Fruit fly (Drosophila melanogaster): ENCODE measurements around the gene Cpr64Aa.
A peak's percentile ranks its signal among the peaks of the same experiment; 100 is the strongest.

Cpr64Aa gene

DNA sequence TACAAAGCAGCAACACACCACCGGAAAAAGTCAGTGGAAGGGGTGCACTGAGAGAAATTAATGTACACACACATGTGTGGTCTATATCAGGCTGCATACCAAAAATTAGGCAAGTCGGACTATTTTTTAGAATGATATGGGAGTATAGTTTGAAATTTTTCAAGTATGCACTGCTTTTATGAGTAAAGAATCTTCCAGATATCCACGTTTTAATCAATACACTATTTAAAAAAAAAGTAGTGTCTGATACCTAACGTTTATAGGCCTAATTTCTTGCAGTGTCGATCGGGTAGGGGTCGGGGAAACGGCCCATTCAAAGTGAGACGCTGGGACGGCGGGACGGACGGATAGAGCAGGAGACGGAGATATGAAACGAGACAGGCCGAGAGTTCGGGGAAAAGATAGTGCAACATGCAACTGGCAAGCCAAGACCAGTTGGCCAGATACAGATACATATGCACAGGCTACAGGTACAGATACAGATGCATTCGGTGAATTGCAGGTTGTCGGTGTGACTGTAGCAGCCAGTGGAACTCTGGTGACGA lies 21.5 kb upstream of the Cpr64Aa start (continued):
- TF ChIP-seq Oaz (GFP tag; IDR thresholded peaks at IDR 0.05) (no peak; the same call in 1 of the 2 replicates), Dfd (GFP tag; optimal IDR thresholded peaks at IDR 0.05) (no peak), CG15011 (GFP tag; optimal IDR thresholded peaks at IDR 0.05) (peak; percentile 82), salm (tag; optimal IDR thresholded peaks at IDR 0.05) (peak; percentile 91), Dp (GFP tag; optimal IDR thresholded peaks at IDR 0.05) (no peak), Rfx (GFP tag; IDR thresholded peaks at IDR 0.05) (peak; percentile 69), tx (GFP tag; optimal IDR thresholded peaks at IDR 0.05) (peak; percentile 93), Taf1 (GFP tag; IDR thresholded peaks at IDR 0.05) (no peak), Opbp (GFP tag; IDR thresholded peaks at IDR 0.05; ENCODE audit: partially characterized antibody) (no peak), ftz-f1 (GFP tag; optimal IDR thresholded peaks at IDR 0.05) (no peak), Doc3 (GFP tag; IDR thresholded peaks at IDR 0.05; ENCODE audit: partially characterized antibody) (no peak), crc (GFP tag; optimal IDR thresholded peaks at IDR 0.05) (peak; percentile 84), Nf-YC (tag; optimal IDR thresholded peaks at IDR 0.05) (peak; percentile 71), CG14710 (tag; optimal IDR thresholded peaks at IDR 0.05) (peak; percentile 97), NfI (GFP tag; optimal IDR thresholded peaks at IDR 0.05) (peak; percentile 82), CG3995 (GFP tag; optimal IDR thresholded peaks at IDR 0.05) (peak; percentile 26), CG8944 (GFP tag; optimal IDR thresholded peaks at IDR 0.05) (peak; percentile 94), danr (GFP tag; IDR thresholded peaks at IDR 0.05) (peak; percentile 77), insv (GFP tag; optimal IDR thresholded peaks at IDR 0.05) (peak; percentile 32 to 55), CG5953 (GFP tag; IDR thresholded peaks at IDR 0.05) (peak; percentile 78), BEAF-32 (GFP tag; optimal IDR thresholded peaks at IDR 0.05) (no peak), CG13296 (GFP tag; optimal IDR thresholded peaks at IDR 0.05) (peak; percentile 76), btn (GFP tag; optimal IDR thresholded peaks at IDR 0.05) (peak; percentile 94), Pdp1 (GFP tag; optimal IDR thresholded peaks at IDR 0.05) (peak; percentile 90), Fer3 (tag; optimal IDR thresholded peaks at IDR 0.05) (peak; percentile 80), cg (GFP tag; optimal IDR thresholded peaks at IDR 0.05) (peak; percentile 69), Dref (GFP tag; IDR thresholded peaks at IDR 0.05) (no peak), abd-A (tag; optimal IDR thresholded peaks at IDR 0.05) (peak; percentile 73), Six4 (GFP tag; optimal IDR thresholded peaks at IDR 0.05) (peak; percentile 94), bowl (GFP tag; IDR thresholded peaks at IDR 0.05) (peak; percentile 73), CG1024 (GFP tag; IDR thresholded peaks at IDR 0.05) (peak; percentile 66), zfh1 (GFP tag; IDR thresholded peaks at IDR 0.05) (peak; percentile 95), ATbp (GFP tag; optimal IDR thresholded peaks at IDR 0.05) (peak; percentile 93), NC2α (GFP tag; optimal IDR thresholded peaks at IDR 0.05) (peak; percentile 93), gce (GFP tag; IDR thresholded peaks at IDR 0.05) (peak; percentile 84), MBD-R2 (GFP tag; IDR thresholded peaks at IDR 0.05) (peak; percentile 27; the same call in 1 of the 2 replicates), lilli (GFP tag; optimal IDR thresholded peaks at IDR 0.05) (peak; percentile 85), mirr (GFP tag; optimal IDR thresholded peaks at IDR 0.05) (no peak), CG2712 (tag; optimal IDR thresholded peaks at IDR 0.05) (peak; percentile 98), NC2β (GFP tag; optimal IDR thresholded peaks at IDR 0.05) (peak; percentile 94), Adf1 (GFP tag; IDR thresholded peaks at IDR 0.05) (no peak), CTCF (GFP tag; optimal IDR thresholded peaks at IDR 0.05) (peak; percentile 44), bcd (GFP tag; optimal IDR thresholded peaks at IDR 0.05) (peak; percentile 92), corto (GFP tag; optimal IDR thresholded peaks at IDR 0.05) (no peak), slou (GFP tag; optimal IDR thresholded peaks at IDR 0.05) (peak; percentile 67), sna (GFP tag; IDR thresholded peaks at IDR 0.05; ENCODE audit: partially characterized antibody) (no peak), CG6654 (GFP tag; optimal IDR thresholded peaks at IDR 0.05) (peak; percentile 82), CG10147 (GFP tag; optimal IDR thresholded peaks at IDR 0.05) (peak; percentile 75), sd (tag; optimal IDR thresholded peaks at IDR 0.05) (peak; percentile 51), dm (GFP tag; optimal IDR thresholded peaks at IDR 0.05) (peak; percentile 85), wor (GFP tag; IDR thresholded peaks at IDR 0.05) (peak; percentile 91)

Data from whole organism, embryonic.